Fruit fly (Drosophila melanogaster): ENCODE data around the gene msd5.

msd5 gene

DNA sequence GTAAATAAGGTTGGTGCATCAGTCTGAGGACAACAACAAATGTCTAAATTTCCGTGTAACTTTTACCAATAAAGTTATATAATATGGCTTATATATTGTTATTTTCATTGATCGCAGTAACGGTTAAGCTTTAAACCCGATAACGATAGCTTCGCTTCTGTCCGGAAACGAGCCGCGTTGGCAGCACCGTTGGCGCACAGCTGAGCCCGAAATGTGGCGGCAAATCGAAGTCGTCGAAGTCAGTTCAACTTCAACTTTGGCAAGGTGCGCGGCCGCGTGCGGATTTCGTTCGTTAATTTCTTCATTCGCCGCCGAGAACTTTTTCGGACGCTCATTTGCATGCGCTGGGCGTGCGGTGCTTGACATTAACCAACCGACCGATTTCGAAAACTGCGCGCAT, 14.7 kb downstream of the msd5 start, which contains the start of gene Myo61F (continued):
- TF ChIP-seq CG6175 (GFP tag; IDR thresholded peaks at IDR 0.05) (no peak), stc (GFP tag; IDR thresholded peaks at IDR 0.05) (no peak), CG14860 (GFP tag; IDR thresholded peaks at IDR 0.05; ENCODE audit: partially characterized antibody) (peak; percentile 46; the same call in 1 of the 3 replicates), Bgb (GFP tag; IDR thresholded peaks at IDR 0.05; ENCODE audit: partially characterized antibody) (peak; percentile 58), E2f1 (GFP tag; IDR thresholded peaks at IDR 0.05) (no peak), Dref (GFP tag; IDR thresholded peaks at IDR 0.05) (peak; percentile 78), nau (GFP tag; optimal IDR thresholded peaks at IDR 0.05) (no peak), CG5180 (GFP tag; optimal IDR thresholded peaks at IDR 0.05) (no peak), CG7357 (GFP tag; IDR thresholded peaks at IDR 0.05) (no peak), CG7987 (GFP tag; optimal IDR thresholded peaks at IDR 0.05) (peak; percentile 20), zen2 (GFP tag; IDR thresholded peaks at IDR 0.05; ENCODE audit: partially characterized antibody) (0 out of 3 replicates have a peak, but pooled peaks have one; percentile 7), Atf3 (GFP tag; optimal IDR thresholded peaks at IDR 0.05) (no peak), amos (GFP tag; IDR thresholded peaks at IDR 0.05; ENCODE audit: partially characterized antibody) (peak; percentile 30; the same call in 1 of the 2 replicates), CG12219 (GFP tag; optimal IDR thresholded peaks at IDR 0.05) (no peak), HLH4C (GFP tag; IDR thresholded peaks at IDR 0.05; ENCODE audit: partially characterized antibody) (peak; percentile 75), cwo (GFP tag; optimal IDR thresholded peaks at IDR 0.05) (no peak), Max (GFP tag; optimal IDR thresholded peaks at IDR 0.05) (no peak), pan (optimal IDR thresholded peaks at IDR 0.05) (no peak), pan (GFP tag; optimal IDR thresholded peaks at IDR 0.05 in 1 of 2, IDR thresholded peaks at IDR 0.05 in 1 of 2) (no peak), chinmo (GFP tag; IDR thresholded peaks at IDR 0.05; ENCODE audit: partially characterized antibody) (peak; percentile 51; the same call in 1 of the 4 replicates), MBD-R2 (GFP tag; IDR thresholded peaks at IDR 0.05) (peak; percentile 59), scrt (GFP tag; optimal IDR thresholded peaks at IDR 0.05) (no peak), tna (GFP tag; IDR thresholded peaks at IDR 0.05; ENCODE audit: partially characterized antibody) (peak; percentile 39; the same call in 1 of the 2 replicates), CG7963 (GFP tag; IDR thresholded peaks at IDR 0.05; ENCODE audit: partially characterized antibody) (0 out of 3 replicates have a peak, but pooled peaks have one; percentile 61), CG7928 (GFP tag; optimal IDR thresholded peaks at IDR 0.05) (peak; percentile 45), CG13287 (GFP tag; IDR thresholded peaks at IDR 0.05; ENCODE audit: partially characterized antibody) (peak; percentile 77), usp (GFP tag; optimal IDR thresholded peaks at IDR 0.05) (no peak), nmo (GFP tag; optimal IDR thresholded peaks at IDR 0.05) (no peak), Nf-YB (GFP tag; optimal IDR thresholded peaks at IDR 0.05) (no peak), row (GFP tag; IDR thresholded peaks at IDR 0.05) (peak; percentile 16; the same call in 1 of the 3 replicates), Fer1 (GFP tag; optimal IDR thresholded peaks at IDR 0.05) (peak; percentile 15), Aef1 (GFP tag; IDR thresholded peaks at IDR 0.05) (no peak), ato (GFP tag; IDR thresholded peaks at IDR 0.05; ENCODE audit: partially characterized antibody) (peak; percentile 44; the same call in 1 of the 2 replicates), CG11398 (GFP tag; optimal IDR thresholded peaks at IDR 0.05) (no peak), E2f2 (GFP tag; IDR thresholded peaks at IDR 0.05) (peak; percentile 89), stwl (tag; optimal IDR thresholded peaks at IDR 0.05) (peak; percentile 9), gsb-n (tag; optimal IDR thresholded peaks at IDR 0.05) (no peak), CG4282 (GFP tag; optimal IDR thresholded peaks at IDR 0.05) (no peak), eve (GFP tag; optimal IDR thresholded peaks at IDR 0.05) (no peak), Myb (GFP tag; optimal IDR thresholded peaks at IDR 0.05) (peak; percentile 93), HmgZ (tag; optimal IDR thresholded peaks at IDR 0.05) (peak; percentile 27), CG2116 (GFP tag; optimal IDR thresholded peaks at IDR 0.05) (peak; percentile 2), pzg (GFP tag; optimal IDR thresholded peaks at IDR 0.05) (peak; percentile 74), crp (GFP tag; optimal IDR thresholded peaks at IDR 0.05) (peak in 1 of 2 experiments; percentile 89), Doc3 (GFP tag; IDR thresholded peaks at IDR 0.05; ENCODE audit: partially characterized antibody) (0 out of 3 replicates have a peak, but pooled peaks have one; percentile 12), CG30020 (tag; optimal IDR thresholded peaks at IDR 0.05) (no peak), bbx (GFP tag; IDR thresholded peaks at IDR 0.05; ENCODE audit: partially characterized antibody) (peak; percentile 64; the same call in 1 of the 2 replicates), CG2712 (tag; optimal IDR thresholded peaks at IDR 0.05) (no peak)

All from whole organism, embryonic.